Fruit fly (Drosophila melanogaster) whole organism, embryonic: ENCODE measurements around the gene CG13613.

Source experiments
- Awh ChIP-seq: fragments of 200-800 bp; sonication (Bioruptor generic); IDR thresholded peaks from 2 replicates; pipeline ENCODE4, ENCODE4 v1.3.6; 2022; ENCODE audit warnings: missing biosample characterization, missing genetic modification characterization
- B-H2 ChIP-seq: fragments of 200-800 bp; sonication (Bioruptor generic); optimal IDR thresholded peaks from 2 replicates; lab custom pipeline; 2018; ENCODE audit warnings: missing biosample characterization, mild to moderate bottlenecking, missing genetic modification characterization
- BEAF-32 ChIP-seq: fragments of 200-800 bp; sonication (Bioruptor generic); optimal IDR thresholded peaks from 3 replicates; lab custom pipeline; 2017; ENCODE audit warnings: missing biosample characterization, missing genetic modification characterization, mild to moderate bottlenecking, moderate library complexity, missing genetic modification reagents
- CG10147 ChIP-seq: fragments of 200-800 bp; sonication (Bioruptor generic); optimal IDR thresholded peaks from 2 replicates; lab custom pipeline; 2019; ENCODE audit warnings: missing biosample characterization, mild to moderate bottlenecking, missing genetic modification characterization, moderate library complexity
- CG10654 ChIP-seq: fragments of 200-800 bp; sonication (Bioruptor generic); optimal IDR thresholded peaks from 2 replicates; lab custom pipeline; 2016; ENCODE audit warnings: missing biosample characterization, missing genetic modification characterization
- CG11398 ChIP-seq: fragments of 200-800 bp; sonication (Bioruptor generic); optimal IDR thresholded peaks from 2 replicates; lab custom pipeline; 2016; ENCODE audit warnings: missing biosample characterization, missing genetic modification characterization
- CG11456 ChIP-seq: fragments of 200-800 bp; sonication (Bioruptor generic); IDR thresholded peaks from 3 replicates; pipeline ENCODE4 v1.3.6; 2022; ENCODE audit warnings: missing biosample characterization, missing genetic modification characterization
- CG15601 ChIP-seq: fragments of 200-800 bp; sonication (Bioruptor generic); optimal IDR thresholded peaks from 3 replicates; lab custom pipeline; 2019; ENCODE audit warnings: missing biosample characterization, mild to moderate bottlenecking, missing genetic modification characterization, moderate library complexity
- CG18619 ChIP-seq: fragments of 200-800 bp; sonication (Bioruptor generic); optimal IDR thresholded peaks from 3 replicates; lab custom pipeline; 2017; ENCODE audit warnings: missing biosample characterization, mild to moderate bottlenecking, missing genetic modification characterization
- CG30431 ChIP-seq: fragments of 200-800 bp; sonication (Bioruptor generic); optimal IDR thresholded peaks from 2 replicates; lab custom pipeline; 2017; ENCODE audit warnings: missing biosample characterization, missing genetic modification characterization
- CG4328 ChIP-seq: fragments of 200-800 bp; sonication (Bioruptor generic); optimal IDR thresholded peaks from 3 replicates; lab custom pipeline; 2017; ENCODE audit warnings: missing biosample characterization, missing genetic modification reagents, missing genetic modification characterization
- CG6791 ChIP-seq: fragments of 200-800 bp; sonication (Bioruptor generic); IDR thresholded peaks from 3 replicates; pipeline ENCODE4 v1.3.6; 2022; ENCODE audit warnings: missing biosample characterization, missing genetic modification characterization; ENCODE audit not compliant: partially characterized antibody
- CG8089 ChIP-seq: fragments of 200-800 bp; sonication (Bioruptor generic); optimal IDR thresholded peaks from 3 replicates; lab custom pipeline; 2016; ENCODE audit warnings: missing biosample characterization, missing genetic modification characterization
- CG9932 ChIP-seq: fragments of 200-800 bp; sonication (Bioruptor generic); IDR thresholded peaks from 2 replicates; pipeline ENCODE4 v1.3.6; 2022; ENCODE audit warnings: missing biosample characterization, missing genetic modification characterization
- Dip3 ChIP-seq: fragments of 200-800 bp; sonication (Bioruptor generic); optimal IDR thresholded peaks from 3 replicates; lab custom pipeline; 2016; ENCODE audit warnings: missing biosample characterization, missing genetic modification characterization
- Doc2 ChIP-seq: fragments of 200-800 bp; sonication (Bioruptor generic); IDR thresholded peaks from 2 replicates; pipeline ENCODE4 v1.3.6; 2022; ENCODE audit warnings: missing biosample characterization, missing genetic modification characterization
- Doc3 ChIP-seq: fragments of 200-800 bp; sonication (Bioruptor generic); IDR thresholded peaks from 3 replicates; pipeline ENCODE4 v1.3.6; 2022; ENCODE audit warnings: missing biosample characterization, missing genetic modification characterization; ENCODE audit not compliant: partially characterized antibody
- Elba2 ChIP-seq: fragments of 200-800 bp; sonication (Bioruptor generic); optimal IDR thresholded peaks from 3 replicates; lab custom pipeline; 2016; ENCODE audit warnings: missing biosample characterization, missing genetic modification characterization
- Lim3 ChIP-seq: fragments of 200-800 bp; sonication (Bioruptor generic); IDR thresholded peaks from 2 replicates; pipeline ENCODE4 v1.3.6; 2022; ENCODE audit warnings: missing biosample characterization, missing genetic modification characterization
- Pdp1 ChIP-seq, 2 experiments: fragments of 200-800 bp; sonication (Bioruptor generic); optimal IDR thresholded peaks; 3 replicates each; lab custom pipeline; 2016; ENCODE audit warnings: missing biosample characterization in 2 of 2, missing genetic modification characterization in 2 of 2, mild to moderate bottlenecking in 1 of 2, moderate library complexity in 1 of 2
- Ssrp ChIP-seq: fragments of 200-800 bp; sonication (Bioruptor generic); optimal IDR thresholded peaks from 2 replicates; lab custom pipeline; 2018; ENCODE audit warnings: missing biosample characterization, mild to moderate bottlenecking, missing genetic modification characterization, moderate library complexity
- TFAM ChIP-seq: fragments of 200-800 bp; sonication (Bioruptor generic); optimal IDR thresholded peaks from 2 replicates; lab custom pipeline; 2017; ENCODE audit warnings: missing biosample characterization, missing genetic modification characterization, inconsistent platforms
- Tbp ChIP-seq: fragments of >200 bp; optimal IDR thresholded peaks from 2 replicates; lab custom pipeline; 2018; ENCODE audit warnings: missing biosample characterization, missing genetic modification characterization
- Trl ChIP-seq, 3 experiments: fragments of >200 bp in 2 of 3; fragments of 200-800 bp in 1 of 3; sonication (Bioruptor generic) in 1 of 3; optimal IDR thresholded peaks; 2 replicates in 1 of 3; 3 replicates in 2 of 3; lab custom pipeline; 2016 to 2017; ENCODE audit warnings: missing biosample characterization in 1 of 3, missing genetic modification characterization in 1 of 3
- al ChIP-seq: fragments of 200-800 bp; sonication (Bioruptor generic); IDR thresholded peaks from 2 replicates; pipeline ENCODE4 v1.3.6; 2022; ENCODE audit warnings: missing biosample characterization, missing genetic modification characterization
- ara ChIP-seq: fragments of 200-800 bp; sonication (Bioruptor generic); IDR thresholded peaks from 2 replicates; pipeline ENCODE4 v1.3.6; 2022; ENCODE audit warnings: missing biosample characterization, missing genetic modification characterization
- bcd ChIP-seq: fragments of 200-800 bp; sonication (Bioruptor generic); optimal IDR thresholded peaks from 2 replicates; lab custom pipeline; 2017; ENCODE audit warnings: missing biosample characterization, mild to moderate bottlenecking, missing genetic modification characterization
- chm ChIP-seq: fragments of 200-800 bp; sonication (Bioruptor generic); IDR thresholded peaks from 2 replicates; pipeline ENCODE4 v1.3.6; 2022; ENCODE audit warnings: missing biosample characterization, missing genetic modification characterization
- corto ChIP-seq: fragments of 200-800 bp; sonication (Bioruptor generic); optimal IDR thresholded peaks from 2 replicates; lab custom pipeline; 2016; ENCODE audit warnings: missing biosample characterization, mild to moderate bottlenecking, missing genetic modification characterization, moderate library complexity
- dmrt11E ChIP-seq: fragments of 200-800 bp; sonication (Bioruptor generic); optimal IDR thresholded peaks from 3 replicates; lab custom pipeline; 2018; ENCODE audit warnings: missing biosample characterization, mild to moderate bottlenecking, missing genetic modification characterization, moderate library complexity
- eyg ChIP-seq: fragments of 200-800 bp; sonication (Bioruptor generic); optimal IDR thresholded peaks from 3 replicates; lab custom pipeline; 2016; ENCODE audit warnings: missing biosample characterization, missing genetic modification characterization
- fd64A ChIP-seq: fragments of 200-800 bp; sonication (Bioruptor generic); optimal IDR thresholded peaks from 3 replicates; lab custom pipeline; 2018; ENCODE audit warnings: missing biosample characterization, mild to moderate bottlenecking, missing genetic modification characterization
- insv ChIP-seq, 2 experiments: fragments of 200-800 bp; sonication (Bioruptor generic); optimal IDR thresholded peaks; 3 replicates each; lab custom pipeline; 2016 to 2018; ENCODE audit warnings: missing biosample characterization in 2 of 2, missing genetic modification characterization in 2 of 2
- lilli ChIP-seq: fragments of 200-800 bp; sonication (Bioruptor generic); optimal IDR thresholded peaks from 3 replicates; lab custom pipeline; 2016; ENCODE audit warnings: missing biosample characterization, missing genetic modification characterization
- lmd ChIP-seq: fragments of 200-800 bp; sonication (Bioruptor generic); IDR thresholded peaks from 2 replicates; pipeline ENCODE4 v1.3.6; 2022; ENCODE audit warnings: missing biosample characterization, missing genetic modification characterization
- mirr ChIP-seq: fragments of 200-800 bp; sonication (Bioruptor generic); optimal IDR thresholded peaks from 3 replicates; lab custom pipeline; 2018; ENCODE audit warnings: missing biosample characterization, mild to moderate bottlenecking, missing genetic modification characterization
- pho ChIP-seq: fragments of 200-800 bp; sonication (Bioruptor generic); optimal IDR thresholded peaks from 2 replicates; lab custom pipeline; 2016; ENCODE audit warnings: missing biosample characterization, missing genetic modification characterization
- phol ChIP-seq: fragments of 200-800 bp; sonication (Bioruptor generic); optimal IDR thresholded peaks from 3 replicates; lab custom pipeline; 2018; ENCODE audit warnings: missing biosample characterization, mild to moderate bottlenecking, missing genetic modification characterization, moderate library complexity
- pzg ChIP-seq: fragments of 200-800 bp; sonication (Bioruptor generic); optimal IDR thresholded peaks from 3 replicates; lab custom pipeline; 2018; ENCODE audit warnings: missing biosample characterization, mild to moderate bottlenecking, missing genetic modification characterization, moderate library complexity
- ro ChIP-seq: fragments of 200-800 bp; sonication (Bioruptor generic); IDR thresholded peaks from 2 replicates; pipeline ENCODE4 v1.3.6; 2022; ENCODE audit warnings: missing biosample characterization, missing genetic modification characterization
- scrt ChIP-seq: fragments of 200-800 bp; sonication (Bioruptor generic); optimal IDR thresholded peaks from 2 replicates; lab custom pipeline; 2018; ENCODE audit warnings: missing biosample characterization, mild to moderate bottlenecking, missing genetic modification characterization, moderate library complexity
- shn ChIP-seq: fragments of 200-800 bp; sonication (Bioruptor generic); optimal IDR thresholded peaks from 3 replicates; lab custom pipeline; 2016; ENCODE audit warnings: missing biosample characterization, missing genetic modification characterization
- slp2 ChIP-seq: fragments of 200-800 bp; sonication (Bioruptor generic); optimal IDR thresholded peaks from 2 replicates; lab custom pipeline; 2016; ENCODE audit warnings: missing biosample characterization, missing genetic modification characterization
- stc ChIP-seq: fragments of 200-800 bp; sonication (Bioruptor generic); IDR thresholded peaks from 2 replicates; pipeline ENCODE4 v1.3.6; 2022; ENCODE audit warnings: missing biosample characterization, missing genetic modification characterization
- tin ChIP-seq: fragments of 200-800 bp; sonication (Bioruptor generic); optimal IDR thresholded peaks from 3 replicates; lab custom pipeline; 2016; ENCODE audit warnings: missing biosample characterization, missing genetic modification characterization
- tup ChIP-seq: fragments of 200-800 bp; sonication (Bioruptor generic); optimal IDR thresholded peaks from 2 replicates; lab custom pipeline; 2016; ENCODE audit warnings: missing biosample characterization, mild to moderate bottlenecking, missing genetic modification characterization, moderate library complexity
- tx ChIP-seq: fragments of 200-800 bp; sonication (Bioruptor generic); optimal IDR thresholded peaks from 2 replicates; lab custom pipeline; 2016; ENCODE audit warnings: missing biosample characterization, missing genetic modification characterization
- zfh1 ChIP-seq: fragments of 200-800 bp; sonication (Bioruptor generic); IDR thresholded peaks from 3 replicates; pipeline ENCODE4 v1.3.6; 2022; ENCODE audit warnings: missing biosample characterization, missing genetic modification characterization

CG13613 gene

DNA sequence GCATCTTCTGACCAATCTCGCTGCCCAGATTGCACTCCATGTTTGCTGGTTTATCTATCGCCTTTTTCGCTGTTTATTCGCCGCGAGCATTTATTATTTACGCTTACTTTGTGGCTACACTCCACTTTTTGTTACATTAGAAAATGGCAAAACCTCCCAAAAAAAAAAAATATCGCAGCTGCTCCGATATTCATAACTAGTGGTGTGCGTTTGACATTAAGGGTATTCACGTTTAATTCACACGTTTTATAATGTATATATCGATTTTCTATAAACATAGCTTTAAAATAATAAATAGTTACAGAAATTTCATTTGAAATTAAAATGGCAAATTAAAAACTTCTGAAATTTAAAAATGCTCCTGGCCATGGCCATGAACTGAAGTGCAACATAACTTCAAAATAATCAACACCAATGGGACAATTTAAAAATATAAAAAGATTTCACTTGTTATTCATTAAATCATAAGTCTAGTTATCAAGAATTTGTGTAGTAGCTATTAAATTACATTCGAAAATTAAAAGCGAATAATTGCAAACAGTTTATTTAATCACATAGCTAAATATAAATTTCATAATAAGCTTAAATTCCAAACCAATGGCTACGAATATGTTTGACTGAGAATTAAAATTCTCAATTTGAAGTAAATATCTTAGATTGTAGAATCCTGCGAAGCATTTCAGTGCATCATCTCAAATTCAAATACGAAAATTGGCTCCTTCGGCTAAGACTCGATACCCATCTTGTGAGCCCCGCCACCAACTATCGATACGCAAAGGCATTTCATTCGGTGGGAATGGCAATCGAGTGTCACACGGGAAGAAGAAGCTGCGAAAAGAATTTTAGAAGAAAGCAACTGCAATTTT lies 46.9 kb upstream of the CG13613 start, which contains the start of the genes Nab2 and BRWD3 (continued):
- TF ChIP-seq Doc3 (GFP tag; lab: Robert Waterston, UW) (peak; percentile 33), CG11456 (GFP tag; lab: Robert Waterston, UW) (peak; percentile 51; the same call in 2 of the 3 replicates), CG18619 (GFP tag; lab: Kevin White, UChicago) (peak; percentile 45), lilli (GFP tag; lab: Kevin White, UChicago) (no peak), mirr (GFP tag; lab: Kevin White, UChicago) (no peak), CG15601 (tag; lab: Kevin White, UChicago) (no peak), scrt (no peak), tin (peak; percentile 38), Dip3 (GFP tag; lab: Kevin White, UChicago) (no peak), BEAF-32 (GFP tag; lab: Kevin White, UChicago) (peak; percentile 76), bcd (peak; percentile 22), CG30431 (GFP tag; lab: Kevin White, UChicago) (no peak), Pdp1 (GFP tag; optimal IDR thresholded peaks at IDR 0.05; lab: Kevin White, UChicago) (peak in 1 of 2 experiments; percentile 28), stc (GFP tag; lab: Robert Waterston, UW) (peak; percentile 36; the same call in 1 of the 2 replicates), Awh (GFP tag; lab: Robert Waterston, UW) (no peak), tx (GFP tag; lab: Kevin White, UChicago) (no peak), pho (GFP tag; lab: Kevin White, UChicago) (peak; percentile 1), dmrt11E (tag; lab: Kevin White, UChicago) (peak; percentile 38), chm (GFP tag; lab: Robert Waterston, UW) (no peak), phol (tag; lab: Kevin White, UChicago) (peak; percentile 65), ro (GFP tag; lab: Robert Waterston, UW) (0 out of 2 replicates have a peak, but pooled peaks have one; percentile 13), tup (GFP tag; lab: Kevin White, UChicago) (no peak), Elba2 (GFP tag; lab: Kevin White, UChicago) (no peak), CG6791 (GFP tag; lab: Robert Waterston, UW) (peak; percentile 85), CG11398 (GFP tag; lab: Kevin White, UChicago) (no peak), zfh1 (GFP tag; lab: Robert Waterston, UW) (0 out of 3 replicates have a peak, but pooled peaks have one; percentile 37), eyg (no peak), Trl (optimal IDR thresholded peaks at IDR 0.05; lab: Kevin White, UChicago) (no peak), Trl (GFP tag; optimal IDR thresholded peaks at IDR 0.05; lab: Kevin White, UChicago) (peak; percentile 27), fd64A (GFP tag; lab: Kevin White, UChicago) (no peak), CG4328 (GFP tag; lab: Kevin White, UChicago) (peak; percentile 32), shn (GFP tag; lab: Kevin White, UChicago) (no peak), CG8089 (GFP tag; lab: Kevin White, UChicago) (no peak), lmd (GFP tag; lab: Robert Waterston, UW) (peak; percentile 22; the same call in 1 of the 2 replicates), insv (GFP tag; optimal IDR thresholded peaks at IDR 0.05; lab: Kevin White, UChicago) (no peak), B-H2 (GFP tag; lab: Kevin White, UChicago) (no peak), CG9932 (GFP tag; lab: Robert Waterston, UW) (peak; percentile 76), pzg (GFP tag; lab: Kevin White, UChicago) (peak; percentile 62), al (0 out of 2 replicates have a peak, but pooled peaks have one; percentile 34), CG10147 (GFP tag; lab: Kevin White, UChicago) (no peak), corto (no peak), TFAM (GFP tag; lab: Kevin White, UChicago) (no peak), Lim3 (GFP tag; lab: Robert Waterston, UW) (no peak), CG10654 (GFP tag; lab: Kevin White, UChicago) (peak; percentile 17), Doc2 (GFP tag; lab: Robert Waterston, UW) (no peak), Ssrp (tag; lab: Kevin White, UChicago) (peak; percentile 22), ara (GFP tag; lab: Robert Waterston, UW) (0 out of 2 replicates have a peak, but pooled peaks have one; percentile 50), slp2 (GFP tag; lab: Kevin White, UChicago) (no peak), Tbp (no peak)
